Worm (Caenorhabditis elegans) whole organism, L4 larva: ENCODE data around the gene nhr-161.

Source experiments
- F44E2.7 ChIP-seq: fragments of 200-800 bp; sonication (Bioruptor generic); IDR thresholded peaks from 2 replicates; pipeline ENCODE4 v2.1.2; 2022; ENCODE audit warnings: missing genetic modification characterization, missing compliant biosample characterization
- F49E8.2 ChIP-seq: sonication (generic microtip); optimal IDR thresholded peaks from 2 replicates; lab custom pipeline; 2016; ENCODE audit warnings: missing compliant biosample characterization, mild to moderate bottlenecking, missing genetic modification characterization, borderline replicate concordance
- Y105C5A.15 ChIP-seq: fragments of 200-800 bp; sonication (Bioruptor generic); IDR thresholded peaks from 2 replicates; pipeline ENCODE4 v1.3.6; 2022; ENCODE audit warnings: missing genetic modification characterization, missing compliant biosample characterization
- ama-1 ChIP-seq: fragments of 150-350 bp; optimal IDR thresholded peaks from 2 replicates; lab custom pipeline; 2014; ENCODE audit warnings: inconsistent platforms, mixed read lengths
- fkh-10 ChIP-seq: fragments of 150-350 bp; optimal IDR thresholded peaks from 2 replicates; lab custom pipeline; 2014; ENCODE audit warnings: missing biosample characterization, missing genetic modification reagents, missing genetic modification characterization
- lsy-2 ChIP-seq, 2 experiments: fragments of 150-350 bp in 1 of 2; sonication (generic microtip) in 1 of 2; optimal IDR thresholded peaks; 2 replicates each; lab custom pipeline; 2014 to 2017; ENCODE audit warnings: missing biosample characterization in 2 of 2, missing genetic modification characterization in 2 of 2
- madf-9 ChIP-seq: fragments of 200-800 bp; sonication (Bioruptor generic); conservative IDR thresholded peaks from 2 replicates; pipeline ENCODE4 v1.3.6; 2022; ENCODE audit warnings: missing genetic modification reagents, missing genetic modification characterization, missing compliant biosample characterization
- nhr-48 ChIP-seq: sonication (generic microtip); optimal IDR thresholded peaks from 2 replicates; lab custom pipeline; 2016; ENCODE audit warnings: mild to moderate bottlenecking, missing genetic modification characterization, missing compliant biosample characterization
- skn-1 ChIP-seq: fragments of 150-350 bp; optimal IDR thresholded peaks from 2 replicates; lab custom pipeline; 2014; ENCODE audit warnings: missing biosample characterization, missing genetic modification characterization
- unc-62 ChIP-seq, 3 experiments: fragments of 150-350 bp in 1 of 3; sonication (generic microtip); optimal IDR thresholded peaks in 2 of 3; peaks in 1 of 3; 1 replicate in 1 of 3; 2 replicates in 2 of 3; lab custom pipeline; 2014 to 2017; ENCODE audit warnings: missing biosample characterization in 3 of 3, missing genetic modification characterization in 3 of 3, missing genetic modification reagents in 3 of 3, missing genotype in 1 of 3

DNA sequence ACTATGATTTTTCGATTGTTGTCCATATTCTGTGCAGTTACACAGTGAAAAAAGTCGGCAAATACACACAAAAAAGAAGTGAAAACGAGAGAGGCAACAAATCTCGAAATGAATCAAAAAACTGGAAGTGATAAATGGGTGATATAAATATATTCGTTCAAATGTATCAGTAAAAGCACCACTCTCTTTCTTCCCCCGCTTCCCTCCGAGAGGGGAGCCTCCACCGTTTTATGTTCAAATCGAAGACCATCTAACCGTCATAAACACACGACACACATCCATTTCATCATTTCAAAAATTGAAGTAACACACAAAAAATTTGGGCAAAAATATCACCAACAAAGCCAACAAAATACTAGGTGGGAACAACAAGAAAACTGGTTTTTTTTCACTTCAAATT is 44.3 kb upstream of the nhr-161 start, which contains the start of gene F20A1.6:
- no peak for TF ChIP-seq Y105C5A.15 (GFP tag; lab: Robert Waterston, UW)
- no peak for TF ChIP-seq lsy-2 (tag; optimal IDR thresholded peaks at IDR 0.05; lab: Kevin White, UChicago)
- no peak for TF ChIP-seq F44E2.7
- no peak for TF ChIP-seq ama-1 (lab: Kevin White, UChicago)
- no peak for TF ChIP-seq fkh-10 (GFP tag; lab: Kevin White, UChicago)
- TF ChIP-seq skn-1 (tag; lab: Kevin White, UChicago) = no peak
- no peak for TF ChIP-seq madf-9
- no peak for TF ChIP-seq F49E8.2 (tag; lab: Kevin White, UChicago)
- no peak for TF ChIP-seq nhr-48 (tag; lab: Kevin White, UChicago)
- TF ChIP-seq unc-62 (GFP tag; optimal IDR thresholded peaks at IDR 0.05 in 1 of 2; lab: Kevin White, UChicago) = no peak
- TF ChIP-seq unc-62 (tag; optimal IDR thresholded peaks at IDR 0.05; lab: Kevin White, UChicago) = no peak
